Worm (Caenorhabditis elegans) whole organism, young adult: ENCODE measurements around the gene F35B12.10.
A peak's percentile ranks its signal among the peaks of the same experiment; 100 is the strongest.

ENCODE experiments used
- B0019.2 ChIP-seq: fragments of 200-800 bp; sonication (Bioruptor generic); conservative IDR thresholded peaks from 2 replicates; pipeline ENCODE4 v1.3.6; 2022; ENCODE audit warnings: missing genetic modification reagents, missing genetic modification characterization, missing compliant biosample characterization
- B0035.1 ChIP-seq: sonication (generic microtip); optimal IDR thresholded peaks from 2 replicates; lab custom pipeline; 2016; ENCODE audit warnings: missing genetic modification characterization, mild to moderate bottlenecking, missing compliant biosample characterization, missing genotype, missing genetic modification reagents
- B0336.3 ChIP-seq: fragments of 200-800 bp; sonication (Bioruptor generic); IDR thresholded peaks from 2 replicates; pipeline ENCODE4 v1.3.6; 2022; ENCODE audit warnings: missing genetic modification characterization, missing compliant biosample characterization
- D2030.7 ChIP-seq: fragments of 200-800 bp; sonication (Bioruptor generic); IDR thresholded peaks from 2 replicates; pipeline ENCODE4 v1.3.6; 2022; ENCODE audit warnings: missing genetic modification reagents, missing genetic modification characterization, missing compliant biosample characterization
- F39B2.1 ChIP-seq: fragments of 200-800 bp; sonication (Bioruptor generic); IDR thresholded peaks from 2 replicates; pipeline ENCODE4 v1.3.6; 2022; ENCODE audit warnings: missing genetic modification reagents, missing genetic modification characterization, missing compliant biosample characterization
- F55B11.4 ChIP-seq: sonication (generic microtip); optimal IDR thresholded peaks from 2 replicates; lab custom pipeline; 2016; ENCODE audit warnings: missing compliant biosample characterization, missing genetic modification characterization, borderline replicate concordance; ENCODE audit not compliant: insufficient read depth
- K12H6.12 ChIP-seq: fragments of 200-800 bp; sonication (Bioruptor generic); optimal IDR thresholded peaks from 2 replicates; lab custom pipeline; 2018; ENCODE audit warnings: mild to moderate bottlenecking, missing genetic modification characterization, missing compliant biosample characterization
- T26A5.8 ChIP-seq: sonication (generic microtip); optimal IDR thresholded peaks from 2 replicates; lab custom pipeline; 2016; ENCODE audit warnings: missing genetic modification characterization, missing compliant biosample characterization
- Y53F4B.3 ChIP-seq: fragments of 200-800 bp; sonication (Bioruptor generic); IDR thresholded peaks from 2 replicates; pipeline ENCODE4 v1.3.6; 2022; ENCODE audit warnings: missing genetic modification reagents, missing genetic modification characterization, missing compliant biosample characterization
- Y56A3A.18 ChIP-seq: fragments of 200-800 bp; sonication (Bioruptor generic); IDR thresholded peaks from 2 replicates; pipeline ENCODE4 v1.3.6; 2022; ENCODE audit warnings: missing genetic modification reagents, missing genetic modification characterization, missing compliant biosample characterization
- Y79H2A.3 ChIP-seq: fragments of 200-800 bp; sonication (Bioruptor generic); conservative IDR thresholded peaks from 2 replicates; pipeline ENCODE4 v1.3.6; 2022; ENCODE audit warnings: missing genetic modification reagents, missing genetic modification characterization, missing compliant biosample characterization
- ZK185.1 ChIP-seq: sonication (generic microtip); optimal IDR thresholded peaks from 2 replicates; lab custom pipeline; 2016; ENCODE audit warnings: mild to moderate bottlenecking, missing genetic modification characterization, missing compliant biosample characterization; ENCODE audit not compliant: poor library complexity, severe bottlenecking
- aptf-2 ChIP-seq: fragments of 200-800 bp; sonication (Bioruptor generic); conservative IDR thresholded peaks from 2 replicates; pipeline ENCODE4 v1.3.6; 2022; ENCODE audit warnings: missing genetic modification reagents, missing genetic modification characterization, missing compliant biosample characterization
- attf-6 ChIP-seq: fragments of 200-800 bp; sonication (Bioruptor generic); IDR thresholded peaks from 2 replicates; pipeline ENCODE4 v1.3.6; 2022; ENCODE audit warnings: missing genetic modification reagents, missing genetic modification characterization, missing compliant biosample characterization
- cebp-1 ChIP-seq, 2 experiments: fragments of 200-800 bp in 1 of 2; sonication (Bioruptor generic) in 1 of 2; sonication (generic microtip) in 1 of 2; IDR thresholded peaks in 1 of 2; optimal IDR thresholded peaks in 1 of 2; 2 replicates each; pipeline versions ENCODE4 v1.3.6 to Lab custom; 2017 to 2022; ENCODE audit warnings: missing compliant biosample characterization in 2 of 2, missing genetic modification characterization in 2 of 2, mild to moderate bottlenecking in 1 of 2, missing genetic modification reagents in 1 of 2, moderate library complexity in 1 of 2
- ceh-100 ChIP-seq: fragments of 200-800 bp; sonication (Bioruptor generic); IDR thresholded peaks from 2 replicates; pipeline ENCODE4 v1.3.6; 2022; ENCODE audit warnings: missing genetic modification reagents, missing genetic modification characterization, missing compliant biosample characterization
- ceh-27 ChIP-seq: fragments of 200-800 bp; sonication (Bioruptor generic); optimal IDR thresholded peaks from 2 replicates; lab custom pipeline; 2018; ENCODE audit warnings: mild to moderate bottlenecking, missing genetic modification characterization, moderate library complexity, missing compliant biosample characterization
- ceh-79 ChIP-seq: sonication (generic microtip); optimal IDR thresholded peaks from 2 replicates; lab custom pipeline; 2017; ENCODE audit warnings: mild to moderate bottlenecking, missing genetic modification characterization, missing compliant biosample characterization
- ceh-91 ChIP-seq: fragments of 200-800 bp; sonication (Bioruptor generic); IDR thresholded peaks from 2 replicates; pipeline ENCODE4 v1.3.6; 2022; ENCODE audit warnings: missing genetic modification reagents, missing genetic modification characterization, missing compliant biosample characterization
- dox-1 ChIP-seq: fragments of 200-800 bp; sonication (Bioruptor generic); IDR thresholded peaks from 2 replicates; pipeline ENCODE4 v1.3.6; 2022; ENCODE audit warnings: missing genetic modification reagents, missing genetic modification characterization, missing compliant biosample characterization
- dpff-1 ChIP-seq: sonication (generic microtip); optimal IDR thresholded peaks from 2 replicates; lab custom pipeline; 2017; ENCODE audit warnings: mild to moderate bottlenecking, missing genetic modification characterization, missing compliant biosample characterization
- egl-18 ChIP-seq: fragments of 200-800 bp; sonication (Bioruptor generic); IDR thresholded peaks from 2 replicates; pipeline ENCODE4 v1.3.6; 2022; ENCODE audit warnings: missing genetic modification reagents, missing genetic modification characterization, missing compliant biosample characterization
- egrh-3 ChIP-seq: fragments of 200-800 bp; sonication (Bioruptor generic); IDR thresholded peaks from 2 replicates; pipeline ENCODE4 v1.3.6; 2022; ENCODE audit warnings: missing genetic modification reagents, missing genetic modification characterization, missing compliant biosample characterization
- ekl-4 ChIP-seq: fragments of 200-800 bp; sonication (Bioruptor generic); IDR thresholded peaks from 2 replicates; pipeline ENCODE4 v1.3.6; 2022; ENCODE audit warnings: missing genetic modification reagents, missing genetic modification characterization, missing compliant biosample characterization
- gei-17 ChIP-seq: fragments of 200-800 bp; sonication (Bioruptor generic); optimal IDR thresholded peaks from 2 replicates; lab custom pipeline; 2018; ENCODE audit warnings: mild to moderate bottlenecking, missing genetic modification characterization, missing compliant biosample characterization
- him-1 ChIP-seq: sonication (generic microtip); optimal IDR thresholded peaks from 2 replicates; lab custom pipeline; 2016; ENCODE audit warnings: missing genotype, missing genetic modification reagents, missing genetic modification characterization, missing compliant biosample characterization
- lag-1 ChIP-seq: fragments of 200-800 bp; sonication (Bioruptor generic); IDR thresholded peaks from 2 replicates; pipeline ENCODE4 v1.3.6; 2022; ENCODE audit warnings: missing genetic modification reagents, missing genetic modification characterization, missing compliant biosample characterization
- lin-35 ChIP-seq, 3 experiments: fragments of 150-350 bp in 2 of 3; sonication (generic microtip) in 1 of 3; optimal IDR thresholded peaks; 2 replicates each; lab custom pipeline; 2014 to 2018; ENCODE audit warnings: missing biosample characterization in 3 of 3, missing genetic modification characterization in 3 of 3, missing genetic modification reagents in 3 of 3
- lin-40 ChIP-seq: sonication (generic microtip); optimal IDR thresholded peaks from 2 replicates; lab custom pipeline; 2016; ENCODE audit warnings: missing genetic modification characterization, mild to moderate bottlenecking, missing compliant biosample characterization, missing genotype, missing genetic modification reagents
- lin-54 ChIP-seq: fragments of 200-800 bp; sonication (Bioruptor generic); optimal IDR thresholded peaks from 2 replicates; lab custom pipeline; 2018; ENCODE audit warnings: mild to moderate bottlenecking, missing genetic modification characterization, missing compliant biosample characterization
- lsy-27 ChIP-seq: sonication (generic microtip); optimal IDR thresholded peaks from 2 replicates; lab custom pipeline; 2017; ENCODE audit warnings: missing genetic modification characterization, mild to moderate bottlenecking, missing compliant biosample characterization, antibody characterized with exemption, missing genotype, borderline replicate concordance; ENCODE audit not compliant: insufficient read depth
- madf-6 ChIP-seq: fragments of 200-800 bp; sonication (Bioruptor generic); IDR thresholded peaks from 2 replicates; pipeline ENCODE4 v1.3.6; 2022; ENCODE audit warnings: missing genetic modification reagents, missing genetic modification characterization, missing compliant biosample characterization
- mel-28 ChIP-seq: sonication (generic microtip); optimal IDR thresholded peaks from 2 replicates; lab custom pipeline; 2016; ENCODE audit warnings: borderline replicate concordance, mild to moderate bottlenecking, missing genetic modification characterization, missing compliant biosample characterization
- nfyb-1 ChIP-seq: fragments of 200-800 bp; sonication (Bioruptor generic); IDR thresholded peaks from 2 replicates; pipeline ENCODE4 v1.3.6; 2022; ENCODE audit warnings: missing genetic modification reagents, missing genetic modification characterization, missing compliant biosample characterization
- rcor-1 ChIP-seq: fragments of 200-800 bp; sonication (Bioruptor generic); IDR thresholded peaks from 2 replicates; pipeline ENCODE4 v1.3.6; 2022; ENCODE audit warnings: missing genetic modification reagents, missing genetic modification characterization, missing compliant biosample characterization
- sdz-38 ChIP-seq: sonication (generic microtip); optimal IDR thresholded peaks from 2 replicates; lab custom pipeline; 2016; ENCODE audit warnings: missing genotype, missing genetic modification characterization, missing compliant biosample characterization
- sea-2 ChIP-seq: fragments of 200-800 bp; sonication (Bioruptor generic); IDR thresholded peaks from 2 replicates; pipeline ENCODE4 v1.3.6; 2022; ENCODE audit warnings: missing genetic modification characterization, missing compliant biosample characterization
- snpc-3.4 ChIP-seq: sonication (generic microtip); optimal IDR thresholded peaks from 2 replicates; lab custom pipeline; 2017; ENCODE audit warnings: missing genetic modification characterization, mild to moderate bottlenecking, missing compliant biosample characterization, antibody characterized with exemption, moderate library complexity, missing genotype, missing genetic modification reagents
- snpc-4 ChIP-seq, 5 experiments: fragments of 150-350 bp in 1 of 5; sonication (generic microtip) in 4 of 5; optimal IDR thresholded peaks; 2 replicates each; lab custom pipeline; 2014 to 2018; ENCODE audit warnings: missing genetic modification characterization in 5 of 5, missing biosample characterization in 3 of 5, antibody characterized with exemption in 2 of 5, mild to moderate bottlenecking in 2 of 5, missing compliant biosample characterization in 2 of 5, missing genotype in 2 of 5, moderate library complexity in 2 of 5, missing genetic modification reagents in 1 of 5
- somi-1 ChIP-seq: fragments of 200-800 bp; sonication (Bioruptor generic); optimal IDR thresholded peaks from 2 replicates; lab custom pipeline; 2018; ENCODE audit warnings: mild to moderate bottlenecking, missing genetic modification characterization, missing compliant biosample characterization
- tbx-9 ChIP-seq: sonication (generic microtip); optimal IDR thresholded peaks from 2 replicates; lab custom pipeline; 2016; ENCODE audit warnings: borderline replicate concordance, missing genetic modification characterization, inconsistent platforms, missing compliant biosample characterization
- unc-62 ChIP-seq: fragments of 150-350 bp; optimal IDR thresholded peaks from 2 replicates; lab custom pipeline; 2014; ENCODE audit warnings: missing biosample characterization, missing genetic modification reagents, missing genetic modification characterization
- xnd-1 ChIP-seq: sonication (generic microtip); optimal IDR thresholded peaks from 2 replicates; lab custom pipeline; 2016; ENCODE audit warnings: missing genotype, missing genetic modification reagents, missing genetic modification characterization, missing compliant biosample characterization
- zim-3 ChIP-seq: sonication (generic microtip); optimal IDR thresholded peaks from 2 replicates; lab custom pipeline; 2017; ENCODE audit warnings: mild to moderate bottlenecking, missing genetic modification characterization, moderate library complexity, missing compliant biosample characterization
- ztf-3 ChIP-seq: fragments of 200-800 bp; sonication (Bioruptor generic); optimal IDR thresholded peaks from 2 replicates; lab custom pipeline; 2018; ENCODE audit warnings: mild to moderate bottlenecking, missing genetic modification characterization, missing compliant biosample characterization
- ztf-6 ChIP-seq: fragments of 200-800 bp; sonication (Bioruptor generic); IDR thresholded peaks from 2 replicates; pipeline ENCODE4 v1.3.6; 2022; ENCODE audit warnings: missing genetic modification reagents, missing genetic modification characterization, missing compliant biosample characterization

Gene F35B12.10

ce11 chrV:11610481-11610880 is 18.6 kb downstream of the F35B12.10 start, which contains the start of gene sas-5 (continued):
- no peak for TF ChIP-seq egl-18 (GFP tag; lab: Robert Waterston, UW)
- no peak for TF ChIP-seq zim-3 (tag; lab: Kevin White, UChicago)
- TF ChIP-seq D2030.7, result peak; percentile 75
- TF ChIP-seq sea-2 (GFP tag; lab: Robert Waterston, UW), result no peak
- no peak for TF ChIP-seq cebp-1 (GFP tag; IDR thresholded peaks at IDR 0.05; lab: Robert Waterston, UW)
- peak; percentile 66 for TF ChIP-seq cebp-1 (tag; optimal IDR thresholded peaks at IDR 0.05; lab: Kevin White, UChicago)
- TF ChIP-seq lag-1, result no peak
- TF ChIP-seq him-1 (tag; lab: Kevin White, UChicago), result peak; percentile 78
- TF ChIP-seq F55B11.4, result no peak
- TF ChIP-seq snpc-4 (GFP tag; optimal IDR thresholded peaks at IDR 0.05; lab: Kevin White, UChicago), result no peak
- peak in 3 of 4 experiments; percentile 70 to 77 (median 76) for TF ChIP-seq snpc-4 (tag; optimal IDR thresholded peaks at IDR 0.05; lab: Kevin White, UChicago)
- no peak for TF ChIP-seq aptf-2 (GFP tag; lab: Robert Waterston, UW)
- TF ChIP-seq lin-54 (GFP tag; lab: Kevin White, UChicago), result peak; percentile 87
- peak; percentile 82 for TF ChIP-seq ceh-100 (GFP tag; lab: Robert Waterston, UW)
- no peak for TF ChIP-seq ztf-3 (GFP tag; lab: Kevin White, UChicago)
- peak; percentile 82 for TF ChIP-seq B0336.3 (GFP tag; lab: Robert Waterston, UW)
- no peak for TF ChIP-seq Y79H2A.3 (GFP tag; lab: Robert Waterston, UW)
- TF ChIP-seq tbx-9 (tag; lab: Kevin White, UChicago), result no peak
- no peak for TF ChIP-seq sdz-38 (tag; lab: Kevin White, UChicago)
- peak; percentile 55 to 83 (median 71) for TF ChIP-seq lin-35 (GFP tag; optimal IDR thresholded peaks at IDR 0.05; lab: Kevin White, UChicago)
- TF ChIP-seq rcor-1, result peak; percentile 77
- TF ChIP-seq T26A5.8 (tag; lab: Kevin White, UChicago), result no peak
- peak; percentile 27; the same call in 1 of the 2 replicates for TF ChIP-seq egrh-3 (GFP tag; lab: Robert Waterston, UW)
- TF ChIP-seq gei-17, result no peak
- TF ChIP-seq ekl-4 (GFP tag; lab: Robert Waterston, UW), result peak; percentile 78
- TF ChIP-seq lsy-27 (tag; lab: Kevin White, UChicago), result no peak
- TF ChIP-seq dpff-1 (tag; lab: Kevin White, UChicago), result no peak
- TF ChIP-seq unc-62, result no peak
- no peak for TF ChIP-seq F39B2.1 (GFP tag; lab: Robert Waterston, UW)
- peak; percentile 67 for TF ChIP-seq ceh-91 (GFP tag; lab: Robert Waterston, UW)
- no peak for TF ChIP-seq ceh-79
- TF ChIP-seq mel-28, result no peak
- TF ChIP-seq lin-40 (tag; lab: Kevin White, UChicago), result peak; percentile 51
- TF ChIP-seq Y56A3A.18 (GFP tag; lab: Robert Waterston, UW), result peak; percentile 71; the same call in 1 of the 2 replicates
- TF ChIP-seq K12H6.12 (tag; lab: Kevin White, UChicago), result peak; percentile 18
- TF ChIP-seq nfyb-1 (GFP tag; lab: Robert Waterston, UW), result 0 out of 2 replicates have a peak, but pooled peaks have one; percentile 31
- no peak for TF ChIP-seq somi-1
- no peak for TF ChIP-seq Y53F4B.3 (GFP tag; lab: Robert Waterston, UW)
- peak; percentile 87 for TF ChIP-seq dox-1 (GFP tag; lab: Robert Waterston, UW)
- TF ChIP-seq B0035.1 (tag; lab: Kevin White, UChicago), result no peak
- 0 out of 2 replicates have a peak, but pooled peaks have one; percentile 10 for TF ChIP-seq attf-6 (GFP tag; lab: Robert Waterston, UW)
- peak; percentile 93 for TF ChIP-seq madf-6 (GFP tag; lab: Robert Waterston, UW)
- TF ChIP-seq snpc-3.4 (tag; lab: Kevin White, UChicago), result peak; percentile 88
- peak; percentile 37; the same call in 1 of the 2 replicates for TF ChIP-seq B0019.2 (GFP tag; lab: Robert Waterston, UW)
- peak; percentile 57 for TF ChIP-seq ceh-27 (GFP tag; lab: Kevin White, UChicago)
- peak; percentile 73 for TF ChIP-seq ZK185.1 (tag; lab: Kevin White, UChicago)
- TF ChIP-seq ztf-6 (GFP tag; lab: Robert Waterston, UW), result no peak
- peak; percentile 72 for TF ChIP-seq xnd-1 (tag; lab: Kevin White, UChicago)
